Fruit fly (Drosophila melanogaster) whole organism, adult: ENCODE results near the gene Src64B.

Experiments used
- CG11617 ChIP-seq: fragments of 200-800 bp; sonication (Bioruptor generic); optimal IDR thresholded peaks from 2 replicates; lab custom pipeline; 2017; ENCODE audit warnings: mild to moderate bottlenecking, missing biosample characterization, missing genetic modification reagents, missing genetic modification characterization
- CG12768 ChIP-seq: fragments of 200-800 bp; sonication (Bioruptor generic); optimal IDR thresholded peaks from 2 replicates; lab custom pipeline; 2017; ENCODE audit warnings: missing biosample characterization, missing genetic modification characterization, mild to moderate bottlenecking, moderate library complexity, missing genetic modification reagents
- CG14711 ChIP-seq: fragments of 200-800 bp; sonication (Bioruptor generic); optimal IDR thresholded peaks from 2 replicates; lab custom pipeline; 2018; ENCODE audit warnings: missing biosample characterization, mild to moderate bottlenecking, missing genetic modification characterization, moderate library complexity
- CG1620 ChIP-seq: fragments of 200-800 bp; sonication (Bioruptor generic); optimal IDR thresholded peaks from 2 replicates; lab custom pipeline; 2016; ENCODE audit warnings: missing biosample characterization, missing genetic modification characterization
- CG33017 ChIP-seq: fragments of 200-800 bp; sonication (Bioruptor generic); optimal IDR thresholded peaks from 2 replicates; lab custom pipeline; 2018; ENCODE audit warnings: missing biosample characterization, mild to moderate bottlenecking, missing genetic modification characterization, moderate library complexity
- CG5204 ChIP-seq: fragments of 200-800 bp; sonication (Bioruptor generic); optimal IDR thresholded peaks from 2 replicates; lab custom pipeline; 2016; ENCODE audit warnings: missing biosample characterization, missing genetic modification characterization
- CG7045 ChIP-seq: fragments of 200-800 bp; sonication (Bioruptor generic); optimal IDR thresholded peaks from 2 replicates; lab custom pipeline; 2017; ENCODE audit warnings: missing biosample characterization, mild to moderate bottlenecking, missing genetic modification characterization
- CG7101 ChIP-seq: fragments of 200-800 bp; sonication (Bioruptor generic); optimal IDR thresholded peaks from 2 replicates; lab custom pipeline; 2018; ENCODE audit warnings: missing biosample characterization, mild to moderate bottlenecking, missing genetic modification characterization, moderate library complexity
- Clk ChIP-seq: fragments of 200-800 bp; sonication (Bioruptor generic); optimal IDR thresholded peaks from 2 replicates; lab custom pipeline; 2017; ENCODE audit warnings: missing biosample characterization, missing genetic modification characterization
- Crg-1 ChIP-seq: fragments of 200-800 bp; sonication (Bioruptor generic); optimal IDR thresholded peaks from 2 replicates; lab custom pipeline; 2016; ENCODE audit warnings: missing biosample characterization, missing genetic modification characterization
- Hr96 ChIP-seq: fragments of 200-800 bp; sonication (Bioruptor generic); optimal IDR thresholded peaks from 2 replicates; lab custom pipeline; 2016; ENCODE audit warnings: missing biosample characterization, missing genetic modification characterization
- Mnt ChIP-seq: fragments of 200-800 bp; sonication (Bioruptor generic); optimal IDR thresholded peaks from 2 replicates; lab custom pipeline; 2016; ENCODE audit warnings: missing biosample characterization, mild to moderate bottlenecking, missing genetic modification characterization
- bab1 ChIP-seq: fragments of 200-800 bp; sonication (Bioruptor generic); optimal IDR thresholded peaks from 3 replicates; lab custom pipeline; 2019; ENCODE audit warnings: missing biosample characterization, mild to moderate bottlenecking, missing genetic modification characterization, moderate library complexity
- cic ChIP-seq: fragments of 200-800 bp; sonication (Bioruptor generic); optimal IDR thresholded peaks from 2 replicates; lab custom pipeline; 2017; ENCODE audit warnings: missing biosample characterization, mild to moderate bottlenecking, missing genetic modification characterization, moderate library complexity
- cnc ChIP-seq, 2 experiments: fragments of >200 bp; optimal IDR thresholded peaks; 2 replicates each; lab custom pipeline; 2017
- kay ChIP-seq: fragments of 200-800 bp; sonication (Bioruptor generic); peaks from one replicate; lab custom pipeline; 2016; ENCODE audit warnings: missing biosample characterization, missing genetic modification characterization, borderline replicate concordance
- ovo ChIP-seq: fragments of 200-800 bp; sonication (Bioruptor generic); optimal IDR thresholded peaks from 2 replicates; lab custom pipeline; 2016; ENCODE audit warnings: missing biosample characterization, missing genetic modification characterization
- pad ChIP-seq: fragments of 200-800 bp; sonication (Bioruptor generic); optimal IDR thresholded peaks from 3 replicates; lab custom pipeline; 2017; ENCODE audit warnings: missing biosample characterization, missing genetic modification characterization, mild to moderate bottlenecking, moderate library complexity, missing genetic modification reagents
- tj ChIP-seq: fragments of 200-800 bp; sonication (Bioruptor generic); optimal IDR thresholded peaks from 3 replicates; lab custom pipeline; 2017; ENCODE audit warnings: missing biosample characterization, mild to moderate bottlenecking, missing genetic modification characterization, moderate library complexity
- toe ChIP-seq: fragments of 200-800 bp; sonication (Bioruptor generic); optimal IDR thresholded peaks from 2 replicates; lab custom pipeline; 2016; ENCODE audit warnings: missing biosample characterization, missing genetic modification characterization

Gene Src64B

dm6 chr3L:4624371-4625154, 1.4 kb downstream of the Src64B start:
- TF ChIP-seq CG5204 (GFP tag; lab: Kevin White, UChicago) (peak; percentile 89), Mnt (peak; percentile 21), ovo (GFP tag; lab: Kevin White, UChicago) (peak; percentile 75), kay (GFP tag; lab: Kevin White, UChicago) (no peak), CG7045 (peak; percentile 91), bab1 (peak; percentile 73), CG7101 (tag; lab: Kevin White, UChicago) (peak; percentile 54), CG14711 (tag; lab: Kevin White, UChicago) (peak; percentile 71), cic (GFP tag; lab: Kevin White, UChicago) (no peak), Hr96 (GFP tag; lab: Kevin White, UChicago) (peak; percentile 87), CG11617 (GFP tag; lab: Kevin White, UChicago) (peak; percentile 70), Crg-1 (GFP tag; lab: Kevin White, UChicago) (peak; percentile 32), pad (GFP tag; lab: Kevin White, UChicago) (peak; percentile 76), tj (GFP tag; lab: Kevin White, UChicago) (peak; percentile 39), cnc (optimal IDR thresholded peaks at IDR 0.05; lab: Kevin White, UChicago) (no peak), Clk (GFP tag; lab: Kevin White, UChicago) (peak; percentile 60), CG12768 (peak; percentile 85), toe (GFP tag; lab: Kevin White, UChicago) (peak; percentile 80), CG33017 (tag; lab: Kevin White, UChicago) (peak; percentile 68), CG1620 (GFP tag; lab: Kevin White, UChicago) (peak; percentile 65)

dm6 chr3L:4623870-4624269, 2.1 kb downstream of the Src64B start:
- TF ChIP-seq CG11617 (GFP tag; lab: Kevin White, UChicago) (no peak), Hr96 (GFP tag; lab: Kevin White, UChicago) (no peak), bab1 (peak; percentile 4), CG7101 (tag; lab: Kevin White, UChicago) (no peak)

DNA sequence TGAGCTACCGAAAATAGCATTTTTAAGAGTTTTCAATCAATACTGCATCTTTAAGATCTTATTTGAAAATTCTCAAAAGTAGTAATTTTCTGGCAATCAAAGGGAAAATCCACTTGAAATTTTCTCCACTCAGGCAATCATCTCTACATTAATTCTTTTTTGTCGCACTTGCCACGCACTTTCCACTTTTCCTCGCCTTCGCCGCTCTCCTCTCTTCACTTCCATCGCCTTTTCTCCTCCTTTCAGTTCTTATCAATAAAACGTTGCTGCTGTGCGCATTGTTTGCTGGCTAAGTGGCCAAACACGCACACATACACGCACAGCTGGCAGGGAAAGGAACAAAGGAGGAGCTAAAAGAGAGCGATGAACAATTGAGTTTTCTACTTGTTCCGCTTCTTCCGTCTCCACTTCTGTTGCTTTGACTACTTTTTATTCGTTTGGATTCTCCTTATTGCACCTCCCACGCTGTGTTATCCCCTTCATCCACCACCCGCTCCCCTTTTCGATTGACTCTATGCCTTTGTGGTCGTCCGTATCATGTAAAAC, 2.9 kb downstream of the Src64B start:
- TF ChIP-seq ovo (GFP tag; lab: Kevin White, UChicago) (no peak), kay (GFP tag; lab: Kevin White, UChicago) (no peak)

- TF ChIP-seq CG14711 (tag; lab: Kevin White, UChicago) (no peak), CG1620 (GFP tag; lab: Kevin White, UChicago) (no peak), Crg-1 (GFP tag; lab: Kevin White, UChicago) (no peak), toe (GFP tag; lab: Kevin White, UChicago) (no peak), CG11617 (GFP tag; lab: Kevin White, UChicago) (no peak), Clk (GFP tag; lab: Kevin White, UChicago) (no peak), tj (GFP tag; lab: Kevin White, UChicago) (no peak), Mnt (no peak), CG5204 (GFP tag; lab: Kevin White, UChicago) (no peak), CG7045 (no peak), ovo (GFP tag; lab: Kevin White, UChicago) (no peak), Hr96 (GFP tag; lab: Kevin White, UChicago) (no peak), cnc (optimal IDR thresholded peaks at IDR 0.05; lab: Kevin White, UChicago) (no peak), CG33017 (tag; lab: Kevin White, UChicago) (no peak), CG12768 (no peak)
Measured at dm6 chr3L:4620919-4621318, 5.1 kb downstream of the Src64B start, which contains the start of gene CG32246. Gene CG32246, plus strand, starts transcription at chr3L:4621219.

DNA sequence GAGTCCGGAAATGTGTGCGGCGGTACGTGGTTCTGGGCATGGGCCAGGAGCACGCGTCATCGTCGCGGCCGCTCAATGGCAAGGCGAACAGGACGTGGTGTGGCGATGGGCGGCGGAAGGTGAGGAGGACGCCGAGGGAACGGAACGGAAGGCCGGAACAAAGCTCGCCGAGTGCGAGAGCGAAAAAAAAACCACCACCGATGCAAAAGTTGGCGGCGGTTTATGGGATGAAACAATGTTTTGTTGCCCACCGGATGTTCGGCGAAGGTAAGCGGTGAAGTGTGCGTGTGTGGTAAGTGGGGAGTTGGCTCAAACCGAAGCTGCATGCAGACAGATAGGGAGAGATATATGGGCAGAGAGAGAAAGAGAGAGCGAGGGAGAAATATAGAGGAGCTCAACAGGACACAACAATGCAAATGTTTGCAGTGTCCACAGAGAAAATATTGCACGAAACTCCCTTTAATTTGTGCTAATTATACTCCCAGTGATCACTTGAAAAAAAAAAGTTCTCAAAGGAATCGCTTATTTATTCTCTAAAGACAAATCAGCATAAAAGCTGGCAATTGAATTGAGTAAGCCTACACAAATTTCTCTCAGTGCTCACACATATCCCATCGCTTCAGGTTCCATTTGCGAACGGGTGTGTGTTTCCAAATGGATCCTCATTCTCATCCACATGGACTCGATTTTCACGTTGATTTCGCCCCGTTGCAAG, 6.3 kb downstream of the Src64B start:
- TF ChIP-seq tj (GFP tag; lab: Kevin White, UChicago) (no peak), CG11617 (GFP tag; lab: Kevin White, UChicago) (no peak), ovo (GFP tag; lab: Kevin White, UChicago) (no peak)

- TF ChIP-seq Hr96 (GFP tag; lab: Kevin White, UChicago) (no peak), kay (GFP tag; lab: Kevin White, UChicago) (no peak), Clk (GFP tag; lab: Kevin White, UChicago) (no peak), CG1620 (GFP tag; lab: Kevin White, UChicago) (no peak), cic (GFP tag; lab: Kevin White, UChicago) (no peak), cnc (optimal IDR thresholded peaks at IDR 0.05; lab: Kevin White, UChicago) (no peak), pad (GFP tag; lab: Kevin White, UChicago) (no peak), ovo (GFP tag; lab: Kevin White, UChicago) (no peak), CG5204 (GFP tag; lab: Kevin White, UChicago) (no peak), CG7101 (tag; lab: Kevin White, UChicago) (no peak), toe (GFP tag; lab: Kevin White, UChicago) (no peak)
Measured at dm6 chr3L:4618865-4619496, 7.0 kb downstream of the Src64B start.
